Worm (Caenorhabditis elegans): Measurements from ENCODE around the gene R09H3.2.

- no peak for TF ChIP-seq nhr-27 (tag; optimal IDR thresholded peaks at IDR 0.05)
- TF ChIP-seq lag-1 (GFP tag; IDR thresholded peaks at IDR 0.05) = no peak
- TF ChIP-seq T07F8.4 (tag; optimal IDR thresholded peaks at IDR 0.05) = no peak
- no peak for TF ChIP-seq unc-130 (GFP tag; optimal IDR thresholded peaks at IDR 0.05)
- TF ChIP-seq lsl-1 (GFP tag; optimal IDR thresholded peaks at IDR 0.05) = no peak
- no peak for TF ChIP-seq unc-62 (GFP tag; optimal IDR thresholded peaks at IDR 0.05)
- TF ChIP-seq lin-26 (GFP tag; IDR thresholded peaks at IDR 0.05) = no peak
These were observed 13.2 kb upstream of the R09H3.2 start, which contains the start of gene fbxa-170 for ce11 chrX:1678021-1678420.
